Worm (Caenorhabditis elegans): ENCODE measurements around the gene K02E2.8.

The K02E2.8 gene

DNA sequence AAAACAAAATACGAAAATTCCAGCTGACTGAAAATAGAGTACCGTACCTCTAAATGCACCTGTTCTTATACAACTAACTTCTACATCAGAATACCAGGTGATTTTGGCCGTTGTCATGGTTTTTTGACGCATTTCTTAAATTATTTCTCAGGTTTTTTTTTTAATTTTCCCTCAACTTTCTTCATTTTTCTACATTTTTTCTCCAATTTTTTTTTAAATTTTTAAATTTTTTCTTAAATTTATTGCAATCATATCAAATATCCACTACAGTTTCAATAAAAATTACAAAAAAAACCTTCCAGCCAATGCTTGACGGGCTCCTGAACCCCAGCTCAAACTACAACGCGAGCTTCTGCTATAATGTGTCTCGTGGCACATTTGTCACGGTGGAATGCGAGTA is 15.5 kb downstream of the K02E2.8 start, which contains the start of gene K02E2.1:
Gene K02E2.1 (plus strand): TSS at position 301 of the 400 bp plus-strand sequence.
- TF ChIP-seq nhr-237 (tag; optimal IDR thresholded peaks at IDR 0.05), result no peak
- no peak for TF ChIP-seq nfya-1 (tag; optimal IDR thresholded peaks at IDR 0.05; ENCODE audit: insufficient read depth)
- no peak for TF ChIP-seq pqm-1 (tag; optimal IDR thresholded peaks at IDR 0.05)
- no peak for TF ChIP-seq ztf-4 (tag; optimal IDR thresholded peaks at IDR 0.05)
- TF ChIP-seq unc-62 (GFP tag; optimal IDR thresholded peaks at IDR 0.05), result no peak
- no peak for TF ChIP-seq nhr-28 (tag; optimal IDR thresholded peaks at IDR 0.05)
- TF ChIP-seq jun-1 (tag; optimal IDR thresholded peaks at IDR 0.05), result no peak
- no peak for TF ChIP-seq egl-27 (tag; optimal IDR thresholded peaks at IDR 0.05)
- TF ChIP-seq elt-2 (tag; optimal IDR thresholded peaks at IDR 0.05), result no peak
- no peak for TF ChIP-seq ama-1 (optimal IDR thresholded peaks at IDR 0.05)
- TF ChIP-seq nhr-43 (tag; optimal IDR thresholded peaks at IDR 0.05; ENCODE audit: poor library complexity, severe bottlenecking), result no peak
- no peak for TF ChIP-seq nhr-67 (tag; optimal IDR thresholded peaks at IDR 0.05)

DNA sequence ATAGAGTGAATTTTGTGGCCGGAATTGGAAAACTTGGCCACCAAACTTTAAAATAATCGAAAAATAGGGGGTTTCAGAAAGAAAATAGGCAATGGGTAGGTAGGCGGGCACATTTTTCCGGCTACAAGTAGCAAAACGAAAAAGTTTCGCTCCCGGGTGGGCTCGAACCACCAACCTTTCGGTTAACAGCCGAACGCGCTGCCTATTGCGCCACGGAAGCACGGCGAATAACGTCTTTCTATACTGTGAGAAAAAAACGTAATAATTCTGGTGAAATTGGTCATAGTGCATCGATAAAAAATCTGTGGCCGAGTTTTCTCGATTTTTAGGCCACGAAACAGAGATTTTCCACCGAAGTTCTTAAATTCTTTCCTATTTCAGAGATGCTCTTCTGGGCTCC is 16.4 kb downstream of the K02E2.8 start:
- TF ChIP-seq elt-2 (tag; optimal IDR thresholded peaks at IDR 0.05) (no peak), ceh-9 (tag; optimal IDR thresholded peaks at IDR 0.05) (no peak), ztf-4 (tag; optimal IDR thresholded peaks at IDR 0.05) (no peak), nhr-28 (tag; optimal IDR thresholded peaks at IDR 0.05) (no peak), nhr-67 (tag; optimal IDR thresholded peaks at IDR 0.05) (no peak), ZK546.5 (tag; optimal IDR thresholded peaks at IDR 0.05) (no peak), mdl-1 (tag; optimal IDR thresholded peaks at IDR 0.05) (no peak), pqm-1 (tag; optimal IDR thresholded peaks at IDR 0.05) (no peak), nhr-237 (tag; optimal IDR thresholded peaks at IDR 0.05) (no peak), tbx-2 (tag; optimal IDR thresholded peaks at IDR 0.05) (no peak), fkh-2 (tag; optimal IDR thresholded peaks at IDR 0.05) (no peak), skn-1 (tag; optimal IDR thresholded peaks at IDR 0.05) (no peak), fkh-10 (GFP tag; optimal IDR thresholded peaks at IDR 0.05) (no peak), nhr-76 (tag; optimal IDR thresholded peaks at IDR 0.05) (no peak), fos-1 (tag; optimal IDR thresholded peaks at IDR 0.05) (no peak)

DNA sequence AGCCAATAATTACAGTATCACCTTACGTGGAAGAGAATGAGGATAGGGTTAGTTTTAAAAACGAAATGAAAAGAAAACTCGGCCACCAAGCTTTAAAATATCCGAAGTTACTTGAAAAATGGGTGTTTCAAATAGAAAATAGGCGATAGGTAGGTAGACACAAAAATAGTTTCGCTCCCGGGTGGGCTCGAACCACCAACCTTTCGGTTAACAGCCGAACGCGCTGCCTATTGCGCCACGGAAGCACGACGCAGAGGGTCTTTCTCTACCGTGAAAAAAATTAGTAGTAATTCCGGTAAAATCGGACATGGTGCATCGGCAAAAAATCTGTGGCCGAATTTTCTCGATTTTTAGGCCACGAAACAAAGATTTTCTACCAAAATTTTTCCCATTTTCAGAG is 19.1 kb downstream of the K02E2.8 start:
- TF ChIP-seq ztf-4 (tag; optimal IDR thresholded peaks at IDR 0.05) (no peak), nhr-77 (tag; optimal IDR thresholded peaks at IDR 0.05) (no peak), mml-1 (tag; optimal IDR thresholded peaks at IDR 0.05) (no peak), lin-15B (tag; optimal IDR thresholded peaks at IDR 0.05) (no peak), unc-39 (tag; optimal IDR thresholded peaks at IDR 0.05) (no peak), ceh-16 (tag; optimal IDR thresholded peaks at IDR 0.05) (no peak), nhr-28 (tag; optimal IDR thresholded peaks at IDR 0.05) (no peak), elt-3 (tag; optimal IDR thresholded peaks at IDR 0.05) (no peak)

DNA sequence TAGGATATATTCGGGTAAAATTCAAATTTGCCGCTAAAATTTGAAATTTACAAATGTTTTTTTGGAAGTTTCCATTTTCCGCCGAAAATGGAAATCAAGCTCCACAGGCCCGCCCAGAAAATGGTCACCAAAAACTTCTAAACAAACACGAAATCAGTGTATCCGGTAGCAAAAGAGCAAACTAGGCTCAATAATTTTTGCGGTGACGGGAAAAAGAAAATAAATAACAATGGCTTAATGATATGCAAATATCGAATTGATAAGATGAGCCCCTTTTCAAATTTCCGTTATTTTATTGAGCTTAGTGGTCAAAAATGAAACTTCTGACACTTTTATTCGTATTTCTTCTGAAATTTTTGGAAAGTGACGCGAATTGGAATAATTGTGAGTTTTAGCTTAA is 21.9 kb downstream of the K02E2.8 start, which contains the start of gene Y38H6A.3:
Gene Y38H6A.3 (plus strand): TSS at position 301 of the 400 bp plus-strand sequence.
- TF ChIP-seq lsy-12 (tag; optimal IDR thresholded peaks at IDR 0.05) (no peak), fkh-10 (GFP tag; optimal IDR thresholded peaks at IDR 0.05) (no peak), ZK546.5 (tag; optimal IDR thresholded peaks at IDR 0.05) (no peak), nhr-23 (tag; optimal IDR thresholded peaks at IDR 0.05) (no peak), mml-1 (tag; optimal IDR thresholded peaks at IDR 0.05) (no peak), daf-12 (tag; optimal IDR thresholded peaks at IDR 0.05) (no peak), nhr-67 (tag; optimal IDR thresholded peaks at IDR 0.05) (no peak), nhr-28 (tag; optimal IDR thresholded peaks at IDR 0.05) (no peak), elt-3 (tag; optimal IDR thresholded peaks at IDR 0.05) (no peak), aly-2 (tag; optimal IDR thresholded peaks at IDR 0.05) (no peak), pqm-1 (tag; optimal IDR thresholded peaks at IDR 0.05) (no peak), hmg-11 (tag; optimal IDR thresholded peaks at IDR 0.05) (no peak), pha-4 (tag; optimal IDR thresholded peaks at IDR 0.05) (no peak), unc-39 (tag; optimal IDR thresholded peaks at IDR 0.05) (no peak), snpc-4 (tag; optimal IDR thresholded peaks at IDR 0.05) (no peak), egl-5 (tag; optimal IDR thresholded peaks at IDR 0.05) (no peak), fkh-2 (tag; optimal IDR thresholded peaks at IDR 0.05) (no peak)

DNA sequence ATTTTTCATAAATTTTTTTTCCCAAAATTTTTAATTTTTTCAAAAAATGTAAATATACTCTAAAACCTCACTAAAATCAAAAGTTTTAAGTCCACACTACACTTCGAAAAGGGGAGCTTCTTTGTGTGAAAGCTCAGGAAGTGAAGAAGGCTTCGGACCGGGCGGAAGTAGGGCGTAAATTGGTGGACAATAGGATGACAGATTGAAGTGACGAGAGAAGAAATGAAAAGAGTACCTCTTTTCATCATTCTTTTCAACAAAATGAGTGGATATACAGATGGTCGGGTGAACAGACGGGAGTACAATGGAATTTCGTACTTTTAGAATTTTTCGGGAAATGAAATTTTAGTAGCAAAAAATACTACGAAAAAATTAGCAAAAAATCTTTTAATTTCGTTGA is 27.9 kb downstream of the K02E2.8 start:
- TF ChIP-seq fkh-10 (GFP tag; optimal IDR thresholded peaks at IDR 0.05) (peak; percentile 65), fkh-2 (tag; optimal IDR thresholded peaks at IDR 0.05) (no peak)
